Worm (Caenorhabditis elegans) whole organism, L3 larva: ENCODE data around the gene tph-1.

Source experiments
- nhr-237 ChIP-seq: fragments of 150-350 bp; optimal IDR thresholded peaks from 2 replicates; lab custom pipeline; 2014; ENCODE audit warnings: missing biosample characterization, missing genetic modification characterization
- snpc-4 ChIP-seq: fragments of 150-350 bp; optimal IDR thresholded peaks from 2 replicates; lab custom pipeline; 2014; ENCODE audit warnings: missing biosample characterization, missing genetic modification characterization

- TF ChIP-seq snpc-4 (tag; lab: Kevin White, UChicago): no peak
- TF ChIP-seq nhr-237: no peak
Observed at ce11 chrII:7549035-7549434, at the start of gene tph-1.
